Worm (Caenorhabditis elegans) whole organism, early embryonic: ENCODE measurements around the gene sam-10.
A peak's percentile ranks its signal among the peaks of the same experiment; 100 is the strongest.

Experiments
- B0310.2 ChIP-seq: sonication (generic microtip); optimal IDR thresholded peaks from 2 replicates; lab custom pipeline; 2016; ENCODE audit warnings: mild to moderate bottlenecking, missing genetic modification characterization, missing compliant biosample characterization
- F13C5.2 ChIP-seq: sonication (generic microtip); optimal IDR thresholded peaks from 2 replicates; lab custom pipeline; 2017; ENCODE audit warnings: mild to moderate bottlenecking, missing genetic modification characterization, inconsistent platforms, missing compliant biosample characterization
- aly-1 ChIP-seq: sonication (generic microtip); optimal IDR thresholded peaks from 2 replicates; lab custom pipeline; 2016; ENCODE audit warnings: missing genetic modification characterization, missing compliant biosample characterization
- ama-1 ChIP-seq: fragments of 150-350 bp; optimal IDR thresholded peaks from 2 replicates; lab custom pipeline; 2014
- ceh-13 ChIP-seq: fragments of 200-800 bp; sonication (Bioruptor generic); optimal IDR thresholded peaks from 2 replicates; lab custom pipeline; 2018; ENCODE audit warnings: mild to moderate bottlenecking, missing genetic modification characterization, missing compliant biosample characterization
- ceh-36 ChIP-seq: sonication (generic microtip); optimal IDR thresholded peaks from 2 replicates; lab custom pipeline; 2016; ENCODE audit warnings: missing genetic modification characterization, inconsistent platforms, missing compliant biosample characterization
- ets-7 ChIP-seq: sonication (generic microtip); optimal IDR thresholded peaks from 2 replicates; lab custom pipeline; 2016; ENCODE audit warnings: missing genotype, missing genetic modification characterization, missing compliant biosample characterization
- flt-1 ChIP-seq: fragments of 200-800 bp; sonication (Bioruptor generic); IDR thresholded peaks from 2 replicates; pipeline ENCODE4 v1.3.6; 2022; ENCODE audit warnings: missing genetic modification characterization, missing compliant biosample characterization
- hmbx-1 ChIP-seq: sonication (generic microtip); optimal IDR thresholded peaks from 2 replicates; lab custom pipeline; 2016; ENCODE audit warnings: mild to moderate bottlenecking, missing genetic modification characterization, missing compliant biosample characterization
- hmg-4 ChIP-seq: fragments of 200-800 bp; sonication (Bioruptor generic); optimal IDR thresholded peaks from 2 replicates; lab custom pipeline; 2018; ENCODE audit warnings: mild to moderate bottlenecking, missing genetic modification characterization, missing compliant biosample characterization
- hnd-1 ChIP-seq: sonication (generic microtip); optimal IDR thresholded peaks from 2 replicates; lab custom pipeline; 2016; ENCODE audit warnings: missing genetic modification characterization, missing compliant biosample characterization
- pes-1 ChIP-seq: fragments of 200-800 bp; sonication (Bioruptor generic); IDR thresholded peaks from 2 replicates; pipeline ENCODE4 v1.3.6; 2022; ENCODE audit warnings: missing genetic modification reagents, missing genetic modification characterization, missing compliant biosample characterization
- scrt-1 ChIP-seq: fragments of 200-800 bp; sonication (Bioruptor generic); IDR thresholded peaks from 2 replicates; pipeline ENCODE4 v1.3.6; 2022; ENCODE audit warnings: missing genetic modification characterization, missing compliant biosample characterization
- sea-1 ChIP-seq: fragments of 200-800 bp; sonication (Bioruptor generic); conservative IDR thresholded peaks from 2 replicates; pipeline ENCODE4 v1.3.6; 2022; ENCODE audit warnings: missing genetic modification characterization, missing compliant biosample characterization
- tbx-11 ChIP-seq: fragments of 200-800 bp; sonication (Bioruptor generic); IDR thresholded peaks from 2 replicates; pipeline ENCODE4 v1.3.6; 2022; ENCODE audit warnings: missing genetic modification characterization, missing compliant biosample characterization
- tbx-37 ChIP-seq: fragments of 200-800 bp; sonication (Bioruptor generic); conservative IDR thresholded peaks from 2 replicates; pipeline ENCODE4 v1.3.6; 2022; ENCODE audit warnings: missing genetic modification reagents, missing genetic modification characterization, missing compliant biosample characterization
- tra-4 ChIP-seq: sonication (generic microtip); optimal IDR thresholded peaks from 2 replicates; lab custom pipeline; 2017; ENCODE audit warnings: missing genetic modification characterization, missing compliant biosample characterization

sam-10 gene

ce11 chrII:13297283-13297682, 33.0 kb downstream of the sam-10 start:
- no peak for TF ChIP-seq tbx-11
- no peak for TF ChIP-seq hmg-4 (GFP tag; lab: Kevin White, UChicago)
- TF ChIP-seq flt-1 (GFP tag; lab: Robert Waterston, UW): no peak
- no peak for TF ChIP-seq ama-1 (lab: Kevin White, UChicago)
- no peak for TF ChIP-seq ceh-36 (tag; lab: Kevin White, UChicago)
- TF ChIP-seq ceh-13 (GFP tag; lab: Kevin White, UChicago): no peak
- no peak for TF ChIP-seq ets-7 (tag; lab: Kevin White, UChicago)
- no peak for TF ChIP-seq hmbx-1 (tag; lab: Kevin White, UChicago)
- TF ChIP-seq B0310.2 (tag; lab: Kevin White, UChicago): no peak
- TF ChIP-seq hnd-1 (tag; lab: Kevin White, UChicago): no peak
- no peak for TF ChIP-seq F13C5.2 (tag; lab: Kevin White, UChicago)
- TF ChIP-seq tbx-37 (GFP tag; lab: Robert Waterston, UW): no peak
- TF ChIP-seq sea-1 (GFP tag; lab: Robert Waterston, UW): no peak
- TF ChIP-seq scrt-1 (GFP tag; lab: Robert Waterston, UW): no peak

- TF ChIP-seq ceh-36 (tag; lab: Kevin White, UChicago) (peak; percentile 7), ets-7 (tag; lab: Kevin White, UChicago) (no peak), tbx-11 (no peak)
These were observed 36.8 kb downstream of the sam-10 start for ce11 chrII:13293502-13293901.

ce11 chrII:13292913-13293312, 37.4 kb downstream of the sam-10 start:
- TF ChIP-seq tbx-11 (no peak), ceh-13 (GFP tag; lab: Kevin White, UChicago) (no peak), ceh-36 (tag; lab: Kevin White, UChicago) (no peak), ama-1 (lab: Kevin White, UChicago) (no peak), ets-7 (tag; lab: Kevin White, UChicago) (no peak), hnd-1 (tag; lab: Kevin White, UChicago) (no peak), aly-1 (tag; lab: Kevin White, UChicago) (no peak), F13C5.2 (tag; lab: Kevin White, UChicago) (no peak), flt-1 (GFP tag; lab: Robert Waterston, UW) (no peak), B0310.2 (tag; lab: Kevin White, UChicago) (no peak), hmbx-1 (tag; lab: Kevin White, UChicago) (no peak), scrt-1 (GFP tag; lab: Robert Waterston, UW) (no peak), tra-4 (no peak), pes-1 (no peak), sea-1 (GFP tag; lab: Robert Waterston, UW) (no peak), tbx-37 (GFP tag; lab: Robert Waterston, UW) (no peak), hmg-4 (GFP tag; lab: Kevin White, UChicago) (no peak)

ce11 chrII:13291406-13292124, 38.8 kb downstream of the sam-10 start:
- TF ChIP-seq F13C5.2 (tag; lab: Kevin White, UChicago) (peak; percentile 37), sea-1 (GFP tag; lab: Robert Waterston, UW) (0 out of 2 replicates have a peak, but pooled peaks have one; percentile 7), ama-1 (lab: Kevin White, UChicago) (peak; percentile 35), tra-4 (no peak), hmg-4 (GFP tag; lab: Kevin White, UChicago) (peak; percentile 49), tbx-11 (no peak), pes-1 (no peak), ceh-36 (tag; lab: Kevin White, UChicago) (no peak), tbx-37 (GFP tag; lab: Robert Waterston, UW) (no peak), flt-1 (GFP tag; lab: Robert Waterston, UW) (no peak), ceh-13 (GFP tag; lab: Kevin White, UChicago) (no peak), hnd-1 (tag; lab: Kevin White, UChicago) (no peak), ets-7 (tag; lab: Kevin White, UChicago) (peak; percentile 48), aly-1 (tag; lab: Kevin White, UChicago) (peak; percentile 54), B0310.2 (tag; lab: Kevin White, UChicago) (no peak), hmbx-1 (tag; lab: Kevin White, UChicago) (no peak), scrt-1 (GFP tag; lab: Robert Waterston, UW) (no peak)

ce11 chrII:13290518-13291286, 39.6 kb downstream of the sam-10 start:
- TF ChIP-seq pes-1 (no peak), ceh-36 (tag; lab: Kevin White, UChicago) (no peak), ets-7 (tag; lab: Kevin White, UChicago) (no peak), tra-4 (no peak), hmg-4 (GFP tag; lab: Kevin White, UChicago) (no peak), hnd-1 (tag; lab: Kevin White, UChicago) (no peak), hmbx-1 (tag; lab: Kevin White, UChicago) (no peak), ceh-13 (GFP tag; lab: Kevin White, UChicago) (no peak), aly-1 (tag; lab: Kevin White, UChicago) (no peak)

ce11 chrII:13289891-13290290, 40.4 kb downstream of the sam-10 start:
- TF ChIP-seq scrt-1 (GFP tag; lab: Robert Waterston, UW): no peak
- no peak for TF ChIP-seq pes-1
- TF ChIP-seq sea-1 (GFP tag; lab: Robert Waterston, UW): no peak
- TF ChIP-seq ceh-36 (tag; lab: Kevin White, UChicago): no peak
- no peak for TF ChIP-seq ama-1 (lab: Kevin White, UChicago)
- TF ChIP-seq ceh-13 (GFP tag; lab: Kevin White, UChicago): no peak
- TF ChIP-seq aly-1 (tag; lab: Kevin White, UChicago): no peak
- no peak for TF ChIP-seq ets-7 (tag; lab: Kevin White, UChicago)
- TF ChIP-seq tra-4: no peak
- TF ChIP-seq tbx-11: no peak
- TF ChIP-seq B0310.2 (tag; lab: Kevin White, UChicago): no peak
- no peak for TF ChIP-seq hmg-4 (GFP tag; lab: Kevin White, UChicago)
- no peak for TF ChIP-seq hnd-1 (tag; lab: Kevin White, UChicago)
- no peak for TF ChIP-seq tbx-37 (GFP tag; lab: Robert Waterston, UW)
- TF ChIP-seq flt-1 (GFP tag; lab: Robert Waterston, UW): no peak
- TF ChIP-seq F13C5.2 (tag; lab: Kevin White, UChicago): no peak
- TF ChIP-seq hmbx-1 (tag; lab: Kevin White, UChicago): no peak
